Fruit fly (Drosophila melanogaster) whole organism, adult: ENCODE measurements around the gene Ptx1.
A peak's percentile ranks its signal among the peaks of the same experiment; 100 is the strongest.

Source experiments
- CG11617 ChIP-seq: fragments of 200-800 bp; sonication (Bioruptor generic); optimal IDR thresholded peaks from 2 replicates; lab custom pipeline; 2017; ENCODE audit warnings: mild to moderate bottlenecking, missing biosample characterization, missing genetic modification reagents, missing genetic modification characterization
- CG12768 ChIP-seq: fragments of 200-800 bp; sonication (Bioruptor generic); optimal IDR thresholded peaks from 2 replicates; lab custom pipeline; 2017; ENCODE audit warnings: missing biosample characterization, missing genetic modification characterization, mild to moderate bottlenecking, moderate library complexity, missing genetic modification reagents
- CG14711 ChIP-seq: fragments of 200-800 bp; sonication (Bioruptor generic); optimal IDR thresholded peaks from 2 replicates; lab custom pipeline; 2018; ENCODE audit warnings: missing biosample characterization, mild to moderate bottlenecking, missing genetic modification characterization, moderate library complexity
- CG1620 ChIP-seq: fragments of 200-800 bp; sonication (Bioruptor generic); optimal IDR thresholded peaks from 2 replicates; lab custom pipeline; 2016; ENCODE audit warnings: missing biosample characterization, missing genetic modification characterization
- CG33017 ChIP-seq: fragments of 200-800 bp; sonication (Bioruptor generic); optimal IDR thresholded peaks from 2 replicates; lab custom pipeline; 2018; ENCODE audit warnings: missing biosample characterization, mild to moderate bottlenecking, missing genetic modification characterization, moderate library complexity
- CG5204 ChIP-seq: fragments of 200-800 bp; sonication (Bioruptor generic); optimal IDR thresholded peaks from 2 replicates; lab custom pipeline; 2016; ENCODE audit warnings: missing biosample characterization, missing genetic modification characterization
- CG7045 ChIP-seq: fragments of 200-800 bp; sonication (Bioruptor generic); optimal IDR thresholded peaks from 2 replicates; lab custom pipeline; 2017; ENCODE audit warnings: missing biosample characterization, mild to moderate bottlenecking, missing genetic modification characterization
- CG7101 ChIP-seq: fragments of 200-800 bp; sonication (Bioruptor generic); optimal IDR thresholded peaks from 2 replicates; lab custom pipeline; 2018; ENCODE audit warnings: missing biosample characterization, mild to moderate bottlenecking, missing genetic modification characterization, moderate library complexity
- Clk ChIP-seq: fragments of 200-800 bp; sonication (Bioruptor generic); optimal IDR thresholded peaks from 2 replicates; lab custom pipeline; 2017; ENCODE audit warnings: missing biosample characterization, missing genetic modification characterization
- Crg-1 ChIP-seq: fragments of 200-800 bp; sonication (Bioruptor generic); optimal IDR thresholded peaks from 2 replicates; lab custom pipeline; 2016; ENCODE audit warnings: missing biosample characterization, missing genetic modification characterization
- Hr96 ChIP-seq: fragments of 200-800 bp; sonication (Bioruptor generic); optimal IDR thresholded peaks from 2 replicates; lab custom pipeline; 2016; ENCODE audit warnings: missing biosample characterization, missing genetic modification characterization
- Mnt ChIP-seq: fragments of 200-800 bp; sonication (Bioruptor generic); optimal IDR thresholded peaks from 2 replicates; lab custom pipeline; 2016; ENCODE audit warnings: missing biosample characterization, mild to moderate bottlenecking, missing genetic modification characterization
- bab1 ChIP-seq: fragments of 200-800 bp; sonication (Bioruptor generic); optimal IDR thresholded peaks from 3 replicates; lab custom pipeline; 2019; ENCODE audit warnings: missing biosample characterization, mild to moderate bottlenecking, missing genetic modification characterization, moderate library complexity
- cic ChIP-seq: fragments of 200-800 bp; sonication (Bioruptor generic); optimal IDR thresholded peaks from 2 replicates; lab custom pipeline; 2017; ENCODE audit warnings: missing biosample characterization, mild to moderate bottlenecking, missing genetic modification characterization, moderate library complexity
- cnc ChIP-seq, 2 experiments: fragments of >200 bp; optimal IDR thresholded peaks; 2 replicates each; lab custom pipeline; 2017
- kay ChIP-seq: fragments of 200-800 bp; sonication (Bioruptor generic); peaks from one replicate; lab custom pipeline; 2016; ENCODE audit warnings: missing biosample characterization, missing genetic modification characterization, borderline replicate concordance
- ovo ChIP-seq: fragments of 200-800 bp; sonication (Bioruptor generic); optimal IDR thresholded peaks from 2 replicates; lab custom pipeline; 2016; ENCODE audit warnings: missing biosample characterization, missing genetic modification characterization
- pad ChIP-seq: fragments of 200-800 bp; sonication (Bioruptor generic); optimal IDR thresholded peaks from 3 replicates; lab custom pipeline; 2017; ENCODE audit warnings: missing biosample characterization, missing genetic modification characterization, mild to moderate bottlenecking, moderate library complexity, missing genetic modification reagents
- tj ChIP-seq: fragments of 200-800 bp; sonication (Bioruptor generic); optimal IDR thresholded peaks from 3 replicates; lab custom pipeline; 2017; ENCODE audit warnings: missing biosample characterization, mild to moderate bottlenecking, missing genetic modification characterization, moderate library complexity
- toe ChIP-seq: fragments of 200-800 bp; sonication (Bioruptor generic); optimal IDR thresholded peaks from 2 replicates; lab custom pipeline; 2016; ENCODE audit warnings: missing biosample characterization, missing genetic modification characterization

Ptx1 gene

DNA sequence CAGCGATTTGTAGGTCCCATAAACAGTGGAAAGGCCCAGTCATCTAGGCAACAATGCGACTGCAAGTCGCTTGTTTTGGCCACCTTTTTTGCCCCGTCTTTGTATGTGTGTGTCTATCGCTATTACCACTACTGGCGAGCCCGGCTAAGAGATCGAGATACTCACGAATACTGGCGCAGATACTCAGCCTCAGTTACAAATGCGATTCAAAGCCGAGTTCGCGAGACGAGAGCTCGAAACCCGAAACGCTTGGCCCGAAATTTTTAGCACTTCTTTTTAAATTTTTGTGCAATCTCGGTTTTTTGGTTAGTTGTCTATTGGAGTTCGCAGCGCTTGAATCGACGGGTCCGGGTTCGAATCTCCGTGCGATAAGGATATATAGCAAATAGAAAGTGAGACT is 18.8 kb upstream of the Ptx1 start, which contains the start of gene Cyp4c3:
TSS of gene Cyp4c3 (plus strand) at position 301 of the 400 bp plus-strand sequence.
- TF ChIP-seq bab1: no peak
- TF ChIP-seq Hr96 (GFP tag; lab: Kevin White, UChicago): no peak
- TF ChIP-seq pad (GFP tag; lab: Kevin White, UChicago): no peak
- no peak for TF ChIP-seq tj (GFP tag; lab: Kevin White, UChicago)
- TF ChIP-seq Crg-1 (GFP tag; lab: Kevin White, UChicago): no peak

DNA sequence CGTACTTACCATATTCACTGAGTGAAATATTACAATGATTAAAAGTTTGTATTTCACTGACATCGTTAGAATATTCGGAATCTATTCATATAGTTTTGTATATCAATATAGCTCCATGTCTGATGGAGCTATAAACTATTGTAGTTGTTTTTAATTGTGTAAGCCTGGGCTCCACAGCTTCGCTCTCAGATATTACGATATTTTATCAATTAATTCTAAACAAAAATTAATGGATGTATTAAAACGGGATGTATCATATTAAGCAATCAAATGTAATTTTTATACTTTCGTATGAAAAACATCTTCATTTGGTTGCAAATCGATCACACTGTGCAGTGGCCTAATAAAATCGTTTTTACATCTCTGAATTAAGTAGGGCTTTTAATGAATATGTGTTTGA is 10.5 kb upstream of the Ptx1 start, which contains the start of gene CG33483:
TSS of gene CG33483 (minus strand) at position 101 of the 400 bp plus-strand sequence.
- TF ChIP-seq CG12768 (GFP tag; lab: Kevin White, UChicago) (no peak), Clk (GFP tag; lab: Kevin White, UChicago) (no peak), Hr96 (GFP tag; lab: Kevin White, UChicago) (no peak)

DNA sequence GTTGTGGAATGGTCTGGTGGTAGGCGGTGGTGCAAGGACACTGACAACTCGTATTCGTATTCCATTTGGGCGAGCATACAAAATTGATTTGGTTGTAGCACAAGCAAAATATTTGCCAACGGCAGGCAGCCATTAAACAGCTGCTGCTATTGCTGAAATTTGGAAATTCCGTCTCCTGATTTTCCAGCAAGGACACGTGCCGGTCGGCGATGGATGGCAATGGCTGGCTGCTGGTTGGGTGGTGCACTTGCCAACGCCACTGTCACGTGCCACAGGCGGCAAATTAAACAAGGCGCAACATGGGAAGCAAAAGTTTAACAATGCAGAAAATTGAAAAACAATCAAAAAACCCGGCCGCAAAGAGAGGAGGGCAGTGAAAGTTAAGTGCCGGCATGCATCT is 8.6 kb upstream of the Ptx1 start:
- TF ChIP-seq CG7045 (GFP tag; lab: Kevin White, UChicago): no peak
- TF ChIP-seq pad (GFP tag; lab: Kevin White, UChicago): no peak

DNA sequence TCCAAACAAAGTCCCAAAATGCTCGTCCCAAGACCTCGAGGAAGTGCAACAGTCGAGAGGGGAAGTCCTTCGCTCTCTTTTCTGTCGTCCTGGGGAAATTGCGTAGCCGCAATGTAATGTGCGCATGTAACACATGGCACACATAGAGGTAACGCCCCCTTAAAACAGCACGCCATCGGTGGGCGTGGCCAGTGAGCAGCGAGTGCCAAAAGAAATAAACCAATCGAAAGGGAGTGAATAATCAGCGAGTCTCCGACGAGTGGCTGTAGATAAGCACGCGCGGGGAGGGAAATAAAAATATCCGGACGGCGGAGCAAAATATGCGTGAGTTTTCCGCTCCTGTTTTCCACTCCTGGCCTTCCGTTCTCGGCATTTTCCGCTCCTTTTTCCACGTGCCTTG is 3.5 kb upstream of the Ptx1 start:
- TF ChIP-seq bab1: no peak
- TF ChIP-seq pad (GFP tag; lab: Kevin White, UChicago): peak; percentile 70

DNA sequence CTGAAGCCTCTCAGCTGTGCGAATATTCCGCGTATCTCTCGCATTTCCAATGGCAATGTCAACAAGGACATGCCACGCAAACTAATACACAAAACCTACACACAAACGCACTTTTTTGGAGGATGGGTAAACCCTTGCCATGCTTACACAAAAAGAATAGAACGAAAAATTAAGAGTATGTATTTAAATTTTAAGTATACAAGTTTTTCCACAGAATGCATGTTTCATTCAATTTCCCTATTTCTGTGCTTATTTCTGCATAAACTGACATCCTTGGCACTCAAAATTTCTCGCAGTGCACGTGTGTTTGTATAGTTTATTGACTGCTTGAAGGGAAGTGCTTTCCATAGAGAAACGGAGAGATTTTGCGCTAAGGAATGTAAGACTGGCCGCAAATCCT is 2.7 kb upstream of the Ptx1 start:
- TF ChIP-seq Crg-1 (GFP tag; lab: Kevin White, UChicago) (no peak), kay (GFP tag; lab: Kevin White, UChicago) (no peak), CG7101 (tag; lab: Kevin White, UChicago) (no peak), CG14711 (tag; lab: Kevin White, UChicago) (no peak), ovo (no peak), cic (GFP tag; lab: Kevin White, UChicago) (no peak), tj (GFP tag; lab: Kevin White, UChicago) (no peak), CG33017 (tag; lab: Kevin White, UChicago) (no peak), Hr96 (GFP tag; lab: Kevin White, UChicago) (no peak)

DNA sequence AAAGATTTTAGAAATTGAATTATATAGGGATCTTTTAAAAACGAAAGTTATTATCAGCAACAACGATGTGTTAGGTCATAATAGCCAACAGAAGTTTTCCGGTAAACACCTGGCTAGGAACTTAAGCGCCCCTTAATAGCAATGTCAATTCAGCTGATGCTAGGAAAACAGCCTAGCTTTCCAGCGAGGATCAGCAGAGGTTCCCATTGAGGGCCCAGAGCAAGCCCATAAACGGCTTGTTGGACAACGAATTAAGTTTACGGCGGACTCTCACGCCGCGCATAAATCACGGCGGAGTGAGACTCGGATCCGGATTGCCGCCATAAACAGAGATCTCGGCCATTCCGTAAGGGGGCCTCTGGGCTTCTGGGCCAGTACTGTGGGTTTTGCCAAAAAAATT is 1.1 kb downstream of the Ptx1 start:
- TF ChIP-seq CG7045 (GFP tag; lab: Kevin White, UChicago) (peak; percentile 62), CG12768 (GFP tag; lab: Kevin White, UChicago) (peak; percentile 37), ovo (no peak), bab1 (no peak), cic (GFP tag; lab: Kevin White, UChicago) (peak; percentile 54), CG11617 (GFP tag; lab: Kevin White, UChicago) (peak; percentile 39), Hr96 (GFP tag; lab: Kevin White, UChicago) (no peak), CG7101 (tag; lab: Kevin White, UChicago) (peak; percentile 38), CG33017 (tag; lab: Kevin White, UChicago) (peak; percentile 29)

DNA sequence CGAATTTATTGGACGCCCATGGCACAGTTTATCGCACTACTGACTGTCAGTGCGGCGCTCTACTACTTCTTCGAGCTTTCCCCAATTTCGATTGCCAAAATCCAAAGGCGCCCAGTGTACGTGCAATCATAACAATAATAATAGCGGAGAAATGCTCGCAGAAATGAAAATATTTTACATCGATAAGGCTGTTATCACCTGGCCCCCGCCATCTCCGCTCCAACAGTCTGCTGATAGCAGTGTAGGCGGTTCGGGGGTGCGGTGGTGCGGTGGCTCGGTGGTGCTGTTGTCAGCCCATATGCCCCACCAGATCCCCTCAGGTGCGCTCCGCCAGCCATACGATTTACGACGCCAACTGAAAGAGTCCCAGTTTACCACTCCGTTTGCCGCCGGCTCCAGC is 2.7 kb downstream of the Ptx1 start:
- TF ChIP-seq ovo (no peak), CG5204 (GFP tag; lab: Kevin White, UChicago) (no peak), Crg-1 (GFP tag; lab: Kevin White, UChicago) (no peak), tj (GFP tag; lab: Kevin White, UChicago) (peak; percentile 13), CG1620 (GFP tag; lab: Kevin White, UChicago) (no peak), CG7045 (GFP tag; lab: Kevin White, UChicago) (no peak), CG7101 (tag; lab: Kevin White, UChicago) (no peak), bab1 (no peak), toe (GFP tag; lab: Kevin White, UChicago) (no peak), CG11617 (GFP tag; lab: Kevin White, UChicago) (peak; percentile 28), CG12768 (GFP tag; lab: Kevin White, UChicago) (no peak), kay (GFP tag; lab: Kevin White, UChicago) (no peak), CG14711 (tag; lab: Kevin White, UChicago) (no peak), Clk (GFP tag; lab: Kevin White, UChicago) (peak; percentile 28), cic (GFP tag; lab: Kevin White, UChicago) (no peak), Mnt (GFP tag; lab: Kevin White, UChicago) (no peak), pad (GFP tag; lab: Kevin White, UChicago) (peak; percentile 14), Hr96 (GFP tag; lab: Kevin White, UChicago) (peak; percentile 5), cnc (optimal IDR thresholded peaks at IDR 0.05; lab: Kevin White, UChicago) (no peak), CG33017 (tag; lab: Kevin White, UChicago) (no peak)

DNA sequence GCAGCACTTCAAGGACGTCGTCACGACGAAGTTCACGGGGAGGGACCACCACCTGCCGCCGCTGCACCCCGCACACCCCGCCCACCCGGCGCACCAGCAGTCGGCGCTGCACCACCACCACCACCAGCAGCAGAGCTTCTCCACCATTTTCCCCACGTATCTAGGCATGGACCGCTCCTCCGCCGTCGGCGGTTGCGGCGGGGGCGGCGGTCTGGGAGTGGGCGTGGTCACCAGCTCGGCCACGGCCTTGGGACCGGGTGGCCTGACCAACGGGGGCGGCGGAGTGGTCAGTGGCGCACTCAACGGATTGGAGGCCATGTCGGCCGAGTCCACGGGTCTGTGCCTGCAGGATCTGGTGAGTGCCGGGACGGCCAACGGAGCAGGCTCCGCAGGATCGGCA is 3.5 kb downstream of the Ptx1 start:
- no peak for TF ChIP-seq cic (GFP tag; lab: Kevin White, UChicago)
- no peak for TF ChIP-seq CG7101 (tag; lab: Kevin White, UChicago)
- TF ChIP-seq Clk (GFP tag; lab: Kevin White, UChicago): no peak
- TF ChIP-seq CG33017 (tag; lab: Kevin White, UChicago): no peak
